Fruit fly (Drosophila melanogaster): ENCODE measurements around the gene CG10375.
A peak's percentile ranks its signal among the peaks of the same experiment; 100 is the strongest.

Gene CG10375

DNA sequence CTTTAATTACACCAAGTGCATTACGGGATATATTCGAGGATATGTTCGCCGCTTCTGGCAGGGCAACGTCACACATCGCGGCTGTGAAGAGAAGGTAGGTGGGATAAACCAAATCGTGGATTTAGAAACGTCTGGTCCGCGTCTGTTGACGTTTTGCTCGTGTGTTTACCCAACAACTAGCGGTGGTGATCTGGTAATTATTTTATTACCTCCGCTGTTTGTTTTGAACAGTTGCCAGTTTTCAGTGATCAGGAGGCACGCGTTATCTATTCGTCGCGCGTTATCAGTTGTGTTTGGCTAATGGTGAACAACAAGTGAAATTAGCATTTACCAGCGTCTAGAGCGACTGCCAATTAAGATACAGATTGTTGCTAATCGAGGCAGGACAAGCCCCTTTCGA, 38.4 kb upstream of the CG10375 start (continued):
- TF ChIP-seq hkb (optimal IDR thresholded peaks at IDR 0.05) (no peak), hkb (GFP tag; IDR thresholded peaks at IDR 0.05) (peak; percentile 54; the same call in 1 of the 2 replicates), ERR (GFP tag; optimal IDR thresholded peaks at IDR 0.05) (peak; percentile 7), CG7963 (GFP tag; IDR thresholded peaks at IDR 0.05; ENCODE audit: partially characterized antibody) (no peak), CG3407 (GFP tag; optimal IDR thresholded peaks at IDR 0.05) (peak; percentile 92), dmrt11E (tag; optimal IDR thresholded peaks at IDR 0.05) (peak; percentile 5), CG16863 (GFP tag; optimal IDR thresholded peaks at IDR 0.05) (no peak), so (GFP tag; IDR thresholded peaks at IDR 0.05) (peak; percentile 40; the same call in 1 of the 3 replicates), cato (GFP tag; optimal IDR thresholded peaks at IDR 0.05; ENCODE audit: borderline replicate concordance) (no peak), CG3995 (GFP tag; optimal IDR thresholded peaks at IDR 0.05) (peak; percentile 16), Awh (GFP tag; IDR thresholded peaks at IDR 0.05) (no peak; the same call in 1 of the 2 replicates), CG8290 (GFP tag; optimal IDR thresholded peaks at IDR 0.05) (no peak), CG8290 (tag; optimal IDR thresholded peaks at IDR 0.05) (peak in 1 of 2 experiments; percentile 78), CG10274 (GFP tag; optimal IDR thresholded peaks at IDR 0.05) (peak; percentile 4), sob (GFP tag; IDR thresholded peaks at IDR 0.05) (peak; percentile 61; the same call in 1 of the 2 replicates), CG15696 (tag; optimal IDR thresholded peaks at IDR 0.05) (peak; percentile 30), prd (optimal IDR thresholded peaks at IDR 0.05) (no peak), prd (GFP tag; IDR thresholded peaks at IDR 0.05) (no peak), D (optimal IDR thresholded peaks at IDR 0.05) (no peak), D (GFP tag; optimal IDR thresholded peaks at IDR 0.05) (no peak), crol (GFP tag; IDR thresholded peaks at IDR 0.05) (no peak), CG8924 (tag; optimal IDR thresholded peaks at IDR 0.05) (peak; percentile 17), CG2199 (GFP tag; IDR thresholded peaks at IDR 0.05) (no peak), CG12769 (tag; optimal IDR thresholded peaks at IDR 0.05) (peak; percentile 66), ab (GFP tag; optimal IDR thresholded peaks at IDR 0.05) (no peak), tll (GFP tag; optimal IDR thresholded peaks at IDR 0.05) (peak in 1 of 2 experiments; percentile 74), dm (GFP tag; optimal IDR thresholded peaks at IDR 0.05) (no peak), CG15011 (GFP tag; optimal IDR thresholded peaks at IDR 0.05) (peak; percentile 24), luna (GFP tag; optimal IDR thresholded peaks at IDR 0.05) (no peak), ara (GFP tag; IDR thresholded peaks at IDR 0.05) (no peak), cwo (GFP tag; optimal IDR thresholded peaks at IDR 0.05) (peak; percentile 27), dmrt99B (tag; optimal IDR thresholded peaks at IDR 0.05) (no peak), gfzf (GFP tag; optimal IDR thresholded peaks at IDR 0.05) (no peak), Med (GFP tag) (peak; percentile 87), Rfx (GFP tag; IDR thresholded peaks at IDR 0.05) (peak; percentile 48; the same call in 1 of the 2 replicates), CG3838 (GFP tag; optimal IDR thresholded peaks at IDR 0.05) (no peak), D19B (GFP tag; optimal IDR thresholded peaks at IDR 0.05) (peak; percentile 21), D19A (tag; optimal IDR thresholded peaks at IDR 0.05) (no peak), rib (GFP tag; IDR thresholded peaks at IDR 0.05) (peak; percentile 68; the same call in 1 of the 2 replicates), YL-1 (GFP tag; optimal IDR thresholded peaks at IDR 0.05) (peak; percentile 23), sens (GFP tag) (peak; percentile 26), Bdp1 (GFP tag; optimal IDR thresholded peaks at IDR 0.05) (peak; percentile 16), Sox100B (GFP tag; optimal IDR thresholded peaks at IDR 0.05) (no peak), NfI (GFP tag; optimal IDR thresholded peaks at IDR 0.05) (peak; percentile 8), wek (GFP tag; optimal IDR thresholded peaks at IDR 0.05) (peak; percentile 62), Chrac-16 (GFP tag; optimal IDR thresholded peaks at IDR 0.05) (no peak), insv (GFP tag; optimal IDR thresholded peaks at IDR 0.05) (peak in 1 of 2 experiments; percentile 27), Dbx (GFP tag; IDR thresholded peaks at IDR 0.05) (0 out of 3 replicates have a peak, but pooled peaks have one; percentile 17), Hand (GFP tag; optimal IDR thresholded peaks at IDR 0.05) (peak; percentile 42), Atf6 (GFP tag; IDR thresholded peaks at IDR 0.05) (peak; percentile 70; the same call in 1 of the 2 replicates), bigmax (GFP tag; optimal IDR thresholded peaks at IDR 0.05) (no peak), HLHmδ (GFP tag; optimal IDR thresholded peaks at IDR 0.05) (peak; percentile 56)

Data from whole organism, embryonic.